Fruit fly (Drosophila melanogaster) whole organism, embryonic: ENCODE results near the gene rk.

Source experiments
- Blimp-1 ChIP-seq: fragments of 200-800 bp; sonication (Bioruptor generic); optimal IDR thresholded peaks from 3 replicates; lab custom pipeline; 2018; ENCODE audit warnings: missing biosample characterization, missing genetic modification characterization, mild to moderate bottlenecking, moderate library complexity, missing genetic modification reagents
- CG10431 ChIP-seq: fragments of 200-800 bp; sonication (Bioruptor generic); optimal IDR thresholded peaks from 3 replicates; lab custom pipeline; 2018; ENCODE audit warnings: missing biosample characterization, mild to moderate bottlenecking, missing genetic modification characterization
- CG11247 ChIP-seq: fragments of 200-800 bp; sonication (Bioruptor generic); IDR thresholded peaks from 2 replicates; pipeline ENCODE4 v1.3.6; 2022; ENCODE audit warnings: missing biosample characterization, missing genetic modification characterization
- CG13296 ChIP-seq: fragments of 200-800 bp; sonication (Bioruptor generic); optimal IDR thresholded peaks from 3 replicates; lab custom pipeline; 2018; ENCODE audit warnings: missing biosample characterization, mild to moderate bottlenecking, missing genetic modification characterization
- CG13894 ChIP-seq: fragments of 200-800 bp; sonication (Bioruptor generic); optimal IDR thresholded peaks from 3 replicates; lab custom pipeline; 2018; ENCODE audit warnings: missing biosample characterization, mild to moderate bottlenecking, missing genetic modification characterization, moderate library complexity
- CG14050 ChIP-seq: fragments of 200-800 bp; sonication (Bioruptor generic); IDR thresholded peaks from 3 replicates; pipeline ENCODE4 v1.3.6; 2022; ENCODE audit warnings: missing biosample characterization, missing genetic modification characterization
- CG15601 ChIP-seq: fragments of 200-800 bp; sonication (Bioruptor generic); optimal IDR thresholded peaks from 3 replicates; lab custom pipeline; 2019; ENCODE audit warnings: missing biosample characterization, mild to moderate bottlenecking, missing genetic modification characterization, moderate library complexity
- CG15696 ChIP-seq: fragments of 200-800 bp; sonication (Bioruptor generic); optimal IDR thresholded peaks from 2 replicates; lab custom pipeline; 2019; ENCODE audit warnings: missing biosample characterization, mild to moderate bottlenecking, missing genetic modification characterization, moderate library complexity
- CG16863 ChIP-seq: fragments of 200-800 bp; sonication (Bioruptor generic); optimal IDR thresholded peaks from 3 replicates; lab custom pipeline; 2016; ENCODE audit warnings: missing biosample characterization, missing genetic modification characterization
- CG18619 ChIP-seq: fragments of 200-800 bp; sonication (Bioruptor generic); optimal IDR thresholded peaks from 3 replicates; lab custom pipeline; 2017; ENCODE audit warnings: missing biosample characterization, mild to moderate bottlenecking, missing genetic modification characterization
- CG2875 ChIP-seq: fragments of 200-800 bp; sonication (Bioruptor generic); optimal IDR thresholded peaks from 2 replicates; lab custom pipeline; 2017; ENCODE audit warnings: missing biosample characterization, mild to moderate bottlenecking, missing genetic modification characterization, missing genetic modification reagents
- CG4360 ChIP-seq: fragments of 200-800 bp; sonication (Bioruptor generic); IDR thresholded peaks from 2 replicates; pipeline ENCODE4 v1.3.6; 2022; ENCODE audit warnings: missing biosample characterization, missing genetic modification characterization
- CG7556 ChIP-seq: fragments of 200-800 bp; sonication (Bioruptor generic); optimal IDR thresholded peaks from 2 replicates; lab custom pipeline; 2017; ENCODE audit warnings: missing biosample characterization, mild to moderate bottlenecking, missing genetic modification characterization
- CG8290 ChIP-seq, 3 experiments: fragments of 200-800 bp; sonication (Bioruptor generic); optimal IDR thresholded peaks; 2 replicates each; lab custom pipeline; 2016 to 2019; ENCODE audit warnings: missing biosample characterization in 3 of 3, missing genetic modification characterization in 3 of 3, mild to moderate bottlenecking in 2 of 3, moderate library complexity in 1 of 3
- CG9876 ChIP-seq: fragments of 200-800 bp; sonication (Bioruptor generic); optimal IDR thresholded peaks from 2 replicates; lab custom pipeline; 2016; ENCODE audit warnings: missing biosample characterization, missing genetic modification characterization
- Doc2 ChIP-seq: fragments of 200-800 bp; sonication (Bioruptor generic); IDR thresholded peaks from 2 replicates; pipeline ENCODE4 v1.3.6; 2022; ENCODE audit warnings: missing biosample characterization, missing genetic modification characterization
- Drgx ChIP-seq: fragments of 200-800 bp; sonication (Bioruptor generic); IDR thresholded peaks from 2 replicates; pipeline ENCODE4 v1.3.6; 2022; ENCODE audit warnings: missing biosample characterization, missing genetic modification characterization
- Eip74EF ChIP-seq, 2 experiments: fragments of 200-800 bp in 1 of 2; fragments of >200 bp in 1 of 2; sonication (Bioruptor generic) in 1 of 2; optimal IDR thresholded peaks; 2 replicates each; lab custom pipeline; 2017 to 2019; ENCODE audit warnings: missing biosample characterization in 2 of 2, missing genetic modification characterization in 2 of 2, mild to moderate bottlenecking in 1 of 2, moderate library complexity in 1 of 2
- Ets65A ChIP-seq: fragments of 200-800 bp; sonication (Bioruptor generic); peaks from one replicate; lab custom pipeline; 2016; ENCODE audit warnings: missing biosample characterization, missing genetic modification characterization
- Fer1 ChIP-seq: fragments of 200-800 bp; sonication (Bioruptor generic); optimal IDR thresholded peaks from 2 replicates; lab custom pipeline; 2017; ENCODE audit warnings: missing biosample characterization, mild to moderate bottlenecking, missing genetic modification characterization
- Lhr ChIP-seq: fragments of 200-800 bp; sonication (Bioruptor generic); optimal IDR thresholded peaks from 3 replicates; lab custom pipeline; 2017; ENCODE audit warnings: mild to moderate bottlenecking, missing biosample characterization, missing genetic modification reagents, missing genetic modification characterization
- Mes4 ChIP-seq: fragments of 200-800 bp; sonication (Bioruptor generic); optimal IDR thresholded peaks from 2 replicates; lab custom pipeline; 2016; ENCODE audit warnings: missing biosample characterization, missing genetic modification characterization
- NK7.1 ChIP-seq: fragments of 200-800 bp; sonication (Bioruptor generic); optimal IDR thresholded peaks from 3 replicates; lab custom pipeline; 2016; ENCODE audit warnings: missing biosample characterization, missing genetic modification characterization
- Optix ChIP-seq: fragments of 200-800 bp; sonication (Bioruptor generic); IDR thresholded peaks from 3 replicates; pipeline ENCODE4 v1.3.6; 2022; ENCODE audit warnings: missing biosample characterization, missing genetic modification characterization
- PHDP ChIP-seq: fragments of 200-800 bp; sonication (Bioruptor generic); optimal IDR thresholded peaks from 3 replicates; lab custom pipeline; 2018; ENCODE audit warnings: missing biosample characterization, mild to moderate bottlenecking, missing genetic modification characterization, moderate library complexity
- Pdp1 ChIP-seq, 2 experiments: fragments of 200-800 bp; sonication (Bioruptor generic); optimal IDR thresholded peaks; 3 replicates each; lab custom pipeline; 2016; ENCODE audit warnings: missing biosample characterization in 2 of 2, missing genetic modification characterization in 2 of 2, mild to moderate bottlenecking in 1 of 2, moderate library complexity in 1 of 2
- Ptx1 ChIP-seq: fragments of 200-800 bp; sonication (Bioruptor generic); IDR thresholded peaks from 2 replicates; pipeline ENCODE4 v1.3.6; 2022; ENCODE audit warnings: missing biosample characterization, missing genetic modification characterization
- cg ChIP-seq: fragments of 200-800 bp; sonication (Bioruptor generic); optimal IDR thresholded peaks from 3 replicates; lab custom pipeline; 2019; ENCODE audit warnings: missing biosample characterization, mild to moderate bottlenecking, missing genetic modification characterization, moderate library complexity
- danr ChIP-seq: fragments of 200-800 bp; sonication (Bioruptor generic); IDR thresholded peaks from 2 replicates; pipeline ENCODE4 v1.3.6; 2022; ENCODE audit warnings: missing biosample characterization, missing genetic modification characterization
- gcm ChIP-seq: fragments of 200-800 bp; sonication (Bioruptor generic); optimal IDR thresholded peaks from 2 replicates; lab custom pipeline; 2019; ENCODE audit warnings: missing biosample characterization, mild to moderate bottlenecking, missing genetic modification characterization, moderate library complexity
- grau ChIP-seq: fragments of 200-800 bp; optimal IDR thresholded peaks from 3 replicates; lab custom pipeline; 2019; ENCODE audit warnings: missing biosample characterization, mild to moderate bottlenecking, missing genetic modification characterization, moderate library complexity
- lbe ChIP-seq: fragments of 200-800 bp; sonication (Bioruptor generic); optimal IDR thresholded peaks from 2 replicates; lab custom pipeline; 2016; ENCODE audit warnings: missing biosample characterization, mild to moderate bottlenecking, missing genetic modification characterization
- lmd ChIP-seq: fragments of 200-800 bp; sonication (Bioruptor generic); IDR thresholded peaks from 2 replicates; pipeline ENCODE4 v1.3.6; 2022; ENCODE audit warnings: missing biosample characterization, missing genetic modification characterization
- maf-S ChIP-seq: fragments of 200-800 bp; sonication (Bioruptor generic); optimal IDR thresholded peaks from 2 replicates; lab custom pipeline; 2016; ENCODE audit warnings: missing biosample characterization, missing genetic modification characterization
- nom ChIP-seq: fragments of 200-800 bp; sonication (Bioruptor generic); optimal IDR thresholded peaks from 2 replicates; lab custom pipeline; 2017; ENCODE audit warnings: missing biosample characterization, missing genetic modification characterization, mild to moderate bottlenecking, moderate library complexity, missing genetic modification reagents
- phol ChIP-seq: fragments of 200-800 bp; sonication (Bioruptor generic); optimal IDR thresholded peaks from 3 replicates; lab custom pipeline; 2018; ENCODE audit warnings: missing biosample characterization, mild to moderate bottlenecking, missing genetic modification characterization, moderate library complexity
- tgo ChIP-seq: fragments of 200-800 bp; sonication (Bioruptor generic); IDR thresholded peaks from 3 replicates; pipeline ENCODE4 v1.3.6; 2022; ENCODE audit warnings: missing biosample characterization, missing genetic modification characterization

The rk gene

dm6 chr2L:13955775-13956174 lies 45.3 kb downstream of the rk start (continued):
- TF ChIP-seq CG15601 (tag; lab: Kevin White, UChicago) (no peak), CG10431 (GFP tag; lab: Kevin White, UChicago) (no peak), lmd (no peak), Drgx (GFP tag; lab: Robert Waterston, UW) (peak; percentile 97), CG11247 (GFP tag; lab: Robert Waterston, UW) (0 out of 2 replicates have a peak, but pooled peaks have one; percentile 8), tgo (GFP tag; lab: Robert Waterston, UW) (peak; percentile 37; the same call in 1 of the 3 replicates), CG15696 (no peak), Lhr (no peak), nom (GFP tag; lab: Kevin White, UChicago) (peak; percentile 61), gcm (GFP tag; lab: Kevin White, UChicago) (peak; percentile 82), Ptx1 (GFP tag; lab: Robert Waterston, UW) (0 out of 2 replicates have a peak, but pooled peaks have one; percentile 22), lbe (GFP tag; lab: Kevin White, UChicago) (peak; percentile 96), CG16863 (GFP tag; lab: Kevin White, UChicago) (peak; percentile 6)

dm6 chr2L:13949789-13950188 lies 51.3 kb downstream of the rk start:
- TF ChIP-seq Blimp-1 (GFP tag; lab: Kevin White, UChicago) (peak; percentile 90), Optix (GFP tag; lab: Robert Waterston, UW) (0 out of 3 replicates have a peak, but pooled peaks have one; percentile 8), Mes4 (GFP tag; lab: Kevin White, UChicago) (no peak), danr (GFP tag; lab: Robert Waterston, UW) (no peak), Fer1 (GFP tag; lab: Kevin White, UChicago) (no peak)

- peak; percentile 16 for TF ChIP-seq CG13296
- TF ChIP-seq NK7.1 (GFP tag; lab: Kevin White, UChicago): no peak
- no peak for TF ChIP-seq PHDP (tag; lab: Kevin White, UChicago)
- no peak for TF ChIP-seq CG7556 (GFP tag; lab: Kevin White, UChicago)
- no peak for TF ChIP-seq CG4360
- no peak for TF ChIP-seq CG8290 (GFP tag; optimal IDR thresholded peaks at IDR 0.05; lab: Kevin White, UChicago)
- peak in 1 of 2 experiments; percentile 0 for TF ChIP-seq CG8290 (tag; optimal IDR thresholded peaks at IDR 0.05; lab: Kevin White, UChicago)
- TF ChIP-seq Eip74EF (GFP tag; optimal IDR thresholded peaks at IDR 0.05; lab: Kevin White, UChicago): peak in 1 of 2 experiments; percentile 18
- no peak for TF ChIP-seq Doc2
- no peak for TF ChIP-seq grau (tag; lab: Kevin White, UChicago)
- TF ChIP-seq CG13894 (tag; lab: Kevin White, UChicago): peak; percentile 3
- TF ChIP-seq Ets65A: peak; percentile 17
- TF ChIP-seq CG9876 (GFP tag; lab: Kevin White, UChicago): no peak
- TF ChIP-seq CG14050 (GFP tag; lab: Robert Waterston, UW): no peak
- TF ChIP-seq Pdp1 (GFP tag; optimal IDR thresholded peaks at IDR 0.05; lab: Kevin White, UChicago): no peak
- no peak for TF ChIP-seq maf-S
- no peak for TF ChIP-seq CG2875 (GFP tag; lab: Kevin White, UChicago)
- peak; percentile 67 for TF ChIP-seq cg (GFP tag; lab: Kevin White, UChicago)
- TF ChIP-seq phol (tag; lab: Kevin White, UChicago): no peak
- no peak for TF ChIP-seq CG18619 (GFP tag; lab: Kevin White, UChicago)
Observed at dm6 chr2L:13947476-13947875, 53.6 kb downstream of the rk start, which contains the start of gene Vajk3. Gene Vajk3, minus strand, starts transcription at chr2L:13947476.
